Worm (Caenorhabditis elegans) whole organism, L4/young adult: ENCODE measurements around the gene srz-82.
"Not testable (repeated sequence)": the region's sequence is repeated elsewhere in the genome, so short reads cannot be mapped to it uniquely, and the experiment has no call there.

Experiments used
- W03F9.2 ChIP-seq: fragments of 150-350 bp; optimal IDR thresholded peaks from 2 replicates; lab custom pipeline; 2014; ENCODE audit warnings: missing biosample characterization, missing genetic modification characterization
- dao-5 ChIP-seq: sonication (generic microtip); optimal IDR thresholded peaks from 2 replicates; lab custom pipeline; 2016; ENCODE audit warnings: missing genotype, missing genetic modification characterization, moderate library complexity, missing compliant biosample characterization
- him-1 ChIP-seq: sonication (generic microtip); optimal IDR thresholded peaks from 2 replicates; lab custom pipeline; 2016; ENCODE audit warnings: missing genotype, missing genetic modification reagents, missing genetic modification characterization, missing compliant biosample characterization

Gene srz-82

DNA sequence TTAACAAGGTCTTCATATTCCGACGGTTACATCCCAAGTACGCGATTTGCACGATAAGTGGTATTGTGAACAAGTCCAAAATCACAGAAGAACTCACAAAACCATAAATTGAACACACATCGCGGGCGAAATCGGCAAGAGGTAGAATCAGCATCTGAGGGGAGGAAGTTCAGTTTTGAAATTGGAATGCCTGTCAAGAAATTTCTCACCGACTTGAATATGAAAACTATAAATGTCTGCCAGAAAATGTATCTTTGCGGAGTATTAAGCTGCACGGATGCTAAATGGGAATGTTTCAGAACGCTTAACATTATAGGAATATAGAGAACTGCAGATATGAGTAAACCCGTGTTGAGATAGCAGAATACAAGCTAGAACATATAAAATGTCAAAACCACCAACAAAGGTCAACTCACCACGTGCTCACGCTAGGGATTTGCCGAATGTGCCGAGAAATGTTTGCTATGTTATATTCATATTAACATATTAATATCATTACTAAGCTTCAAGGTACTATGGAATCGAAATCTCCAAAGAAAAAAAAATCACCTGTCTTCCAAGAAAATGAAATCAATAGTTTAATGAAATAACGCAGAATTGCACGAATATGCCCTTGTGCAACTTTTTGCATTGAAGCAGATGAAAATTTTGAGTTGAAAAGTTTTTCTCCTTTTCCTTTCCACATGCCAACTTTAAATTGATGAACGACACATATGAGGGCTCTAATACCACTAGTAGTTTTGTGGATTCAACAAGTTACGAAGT lies at the start of gene srz-82:
srz-82 (plus strand) TSS at position 701 of the 765 bp plus-strand sequence.
- TF ChIP-seq dao-5 (tag; lab: Kevin White, UChicago) (no peak), him-1 (tag; lab: Kevin White, UChicago) (no peak), W03F9.2 (tag; lab: Kevin White, UChicago) (no peak)

DNA sequence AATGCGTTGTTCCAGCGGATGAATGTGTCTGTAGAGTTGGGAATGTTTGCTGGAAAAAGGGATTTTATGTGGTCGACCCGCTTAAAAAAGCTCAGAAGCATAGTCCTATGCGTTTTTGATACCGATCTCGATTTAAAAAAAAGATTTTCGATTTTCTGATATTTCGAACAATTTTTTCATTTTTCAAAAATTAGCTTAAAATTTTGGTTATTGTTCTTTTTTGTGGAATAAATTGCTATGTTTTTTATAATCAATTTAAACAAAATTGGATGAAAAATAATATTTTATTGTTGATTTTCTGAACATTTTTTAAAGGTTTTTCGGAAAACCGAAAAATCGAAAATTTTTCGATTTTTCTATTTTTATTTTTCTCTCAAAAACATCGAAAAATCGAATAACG lies 49.3 kb upstream of the srz-82 start, which contains the start of gene C04C3.7:
C04C3.7 (minus strand) TSS at position 101 of the 400 bp plus-strand sequence.
- TF ChIP-seq him-1, dao-5, W03F9.2 (tag; lab: Kevin White, UChicago): not testable (repeated sequence)

DNA sequence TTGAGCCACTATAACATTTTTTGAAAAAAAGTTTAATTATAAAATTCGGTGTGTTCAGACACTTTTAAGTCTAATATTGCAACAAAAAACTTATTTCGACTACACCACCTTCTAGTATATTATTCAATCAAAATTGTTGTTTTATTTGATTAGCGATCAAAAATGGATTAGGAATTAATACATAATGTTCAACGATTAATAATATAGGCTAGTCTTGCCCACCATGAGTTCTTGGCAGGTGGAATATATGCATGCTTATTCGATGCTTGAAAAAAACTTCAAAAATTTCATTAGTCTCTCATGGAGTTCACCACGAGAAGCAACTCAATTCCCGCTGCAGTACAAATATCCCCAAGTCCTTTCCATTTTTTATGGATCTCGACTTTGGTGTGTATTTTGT lies 46.7 kb upstream of the srz-82 start, which contains the start of gene srz-32:
srz-32 (plus strand) TSS at position 301 of the 400 bp plus-strand sequence.
- no peak for TF ChIP-seq him-1 (tag; lab: Kevin White, UChicago)

DNA sequence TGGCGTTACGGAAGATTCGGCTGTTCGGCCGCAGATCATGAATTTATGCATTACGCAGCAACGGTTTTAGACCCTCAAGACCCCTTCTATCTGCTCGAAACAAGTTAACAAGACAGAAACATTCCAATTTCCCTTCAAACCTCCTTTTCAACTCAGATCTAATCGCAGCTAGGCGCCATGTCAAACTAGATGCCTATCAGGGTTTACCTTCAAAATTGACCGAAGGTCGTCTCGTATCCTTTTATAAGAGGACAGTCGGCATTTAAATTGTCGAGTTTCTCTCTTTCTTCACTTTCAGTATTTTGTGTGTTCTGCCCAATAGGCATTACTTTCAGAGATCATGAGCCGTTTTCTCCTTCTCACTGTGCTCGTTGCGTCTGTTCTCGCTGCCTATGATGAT lies 44.7 kb upstream of the srz-82 start, which contains the start of gene grd-13:
grd-13 (plus strand) TSS at position 291 of the 400 bp plus-strand sequence.
- TF ChIP-seq W03F9.2 (tag; lab: Kevin White, UChicago), result no peak

DNA sequence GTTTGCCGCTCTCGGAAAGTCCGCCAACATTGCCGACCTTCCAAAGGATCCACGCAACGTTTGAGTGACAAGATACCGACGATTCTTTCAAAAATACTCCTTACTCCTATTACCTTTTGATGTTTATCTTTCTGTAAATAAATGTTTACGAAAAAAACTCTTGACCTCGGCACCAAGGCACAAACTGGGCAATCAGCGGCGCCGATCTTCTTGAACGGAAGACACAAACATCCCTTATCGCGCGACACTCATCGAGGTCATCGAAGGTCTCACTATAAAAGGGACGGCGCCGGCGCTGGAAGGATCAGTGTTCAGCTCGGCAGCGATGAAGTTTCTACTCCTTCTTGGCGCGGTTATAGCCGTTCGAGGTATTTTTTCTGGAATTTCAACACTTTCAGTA lies 43.3 kb upstream of the srz-82 start, which contains the start of gene grd-3:
grd-3 (plus strand) TSS at position 302 of the 400 bp plus-strand sequence.
- TF ChIP-seq dao-5 (tag; lab: Kevin White, UChicago) (no peak), him-1 (tag; lab: Kevin White, UChicago) (no peak), W03F9.2 (tag; lab: Kevin White, UChicago) (no peak)

DNA sequence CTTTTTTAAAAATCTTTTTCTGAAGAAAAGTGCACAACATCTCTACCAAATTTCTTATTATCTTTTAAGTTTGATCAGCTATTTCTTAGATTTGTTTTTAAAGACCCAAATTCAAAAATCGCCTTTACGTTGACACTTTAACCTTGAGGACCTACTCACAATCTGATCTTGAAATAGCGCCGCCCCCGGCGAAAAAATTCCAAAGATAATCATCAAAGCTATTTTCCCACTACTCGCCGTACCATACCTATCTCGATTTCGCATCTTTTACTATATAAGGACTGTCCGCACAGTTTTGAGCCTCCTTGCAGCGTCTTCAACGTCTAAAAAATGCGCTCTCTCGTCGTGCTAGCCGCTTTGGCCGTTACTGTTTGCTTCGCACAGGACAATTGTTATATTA lies 41.8 kb upstream of the srz-82 start, which contains the start of gene grd-10:
grd-10 (plus strand) TSS at position 208 of the 400 bp plus-strand sequence.
- TF ChIP-seq him-1 (tag; lab: Kevin White, UChicago) (no peak), W03F9.2 (tag; lab: Kevin White, UChicago) (no peak), dao-5 (tag; lab: Kevin White, UChicago) (no peak)

DNA sequence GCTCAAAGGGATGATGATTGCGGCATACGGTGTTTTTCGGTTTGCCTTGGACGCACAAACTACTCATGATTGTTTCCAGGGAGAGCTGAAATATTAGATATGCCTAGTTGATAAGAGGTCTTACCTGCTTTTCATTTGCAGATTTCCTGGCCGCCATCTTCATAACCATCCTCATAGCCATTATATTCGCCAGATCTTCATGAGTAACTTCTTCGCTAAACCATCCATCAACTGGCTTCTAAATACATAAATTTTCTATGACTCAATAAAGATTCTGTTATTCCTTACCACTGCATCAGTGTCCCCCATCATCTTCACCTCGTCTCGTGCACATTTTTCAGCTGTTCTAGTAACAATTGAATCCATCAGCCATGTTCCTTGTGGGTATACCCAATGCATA lies 40.2 kb upstream of the srz-82 start:
- TF ChIP-seq dao-5 (tag; lab: Kevin White, UChicago) (no peak), him-1 (tag; lab: Kevin White, UChicago) (no peak), W03F9.2 (tag; lab: Kevin White, UChicago) (no peak)

DNA sequence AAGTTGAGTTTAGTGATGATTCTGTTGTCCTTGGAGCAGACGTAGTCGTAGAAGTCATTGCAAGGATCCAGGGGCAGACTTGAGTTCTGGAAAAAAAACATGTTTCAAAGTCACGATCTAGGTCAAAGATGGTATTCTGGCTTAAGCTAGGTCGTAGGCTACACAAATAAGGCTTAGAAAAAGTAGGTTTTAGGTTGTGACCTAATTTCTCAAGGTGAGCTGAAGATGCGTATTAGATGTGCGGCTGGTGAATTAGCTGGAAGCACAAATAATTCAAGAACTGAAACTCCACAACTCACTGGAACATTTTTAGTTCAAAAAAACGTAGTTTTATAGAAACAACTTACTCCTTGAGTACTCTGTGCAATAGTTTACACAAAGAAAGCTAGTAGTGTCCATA lies 38.6 kb upstream of the srz-82 start, which contains the start of gene F09D12.2:
F09D12.2 (minus strand) TSS at position 101 of the 400 bp plus-strand sequence.
- TF ChIP-seq W03F9.2 (tag; lab: Kevin White, UChicago) (no peak), dao-5 (tag; lab: Kevin White, UChicago) (no peak)

DNA sequence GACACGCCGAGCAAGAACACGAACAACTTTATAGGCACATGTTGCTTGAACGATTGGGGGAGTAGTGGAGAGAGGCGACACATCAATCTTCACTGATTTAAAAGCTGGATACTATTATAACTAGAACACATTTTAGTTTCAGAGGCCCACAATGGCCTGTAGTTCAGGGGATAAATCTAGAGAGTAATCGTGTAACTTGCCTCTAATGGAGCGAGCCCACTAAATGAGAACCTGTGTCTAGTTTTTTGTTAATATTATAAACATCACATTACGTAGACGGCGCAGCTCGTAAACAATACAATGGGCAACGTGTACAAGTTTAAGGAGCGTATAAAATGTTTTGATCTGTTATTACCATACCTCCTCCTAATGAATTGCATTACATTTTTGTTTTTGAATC lies 38.1 kb upstream of the srz-82 start, which contains the start of gene F58E2.5:
F58E2.5 (plus strand) TSS at position 301 of the 400 bp plus-strand sequence.
- no peak for TF ChIP-seq him-1 (tag; lab: Kevin White, UChicago)
- TF ChIP-seq W03F9.2 (tag; lab: Kevin White, UChicago), result no peak
- no peak for TF ChIP-seq dao-5 (tag; lab: Kevin White, UChicago)

DNA sequence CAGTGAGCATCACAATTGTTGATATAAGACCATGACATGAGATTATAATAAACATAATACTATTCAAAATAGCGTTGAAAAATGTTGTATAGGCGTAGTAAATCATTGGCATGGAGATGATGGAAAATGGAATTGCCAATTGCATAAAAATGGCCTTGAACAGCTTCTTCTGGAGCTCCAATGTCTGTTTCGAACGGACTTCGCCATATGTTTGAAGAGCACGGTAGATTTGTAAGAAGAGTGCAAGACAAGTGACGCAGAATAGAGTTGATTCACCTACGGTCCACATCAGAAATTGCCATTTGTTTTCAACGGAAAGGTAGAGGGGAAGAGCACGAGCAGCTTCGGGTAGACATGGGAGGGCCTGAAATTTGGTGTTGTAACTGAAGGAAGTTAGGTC lies 35.3 kb upstream of the srz-82 start:
- TF ChIP-seq dao-5 (tag; lab: Kevin White, UChicago) (no peak), W03F9.2 (tag; lab: Kevin White, UChicago) (no peak), him-1 (tag; lab: Kevin White, UChicago) (no peak)

DNA sequence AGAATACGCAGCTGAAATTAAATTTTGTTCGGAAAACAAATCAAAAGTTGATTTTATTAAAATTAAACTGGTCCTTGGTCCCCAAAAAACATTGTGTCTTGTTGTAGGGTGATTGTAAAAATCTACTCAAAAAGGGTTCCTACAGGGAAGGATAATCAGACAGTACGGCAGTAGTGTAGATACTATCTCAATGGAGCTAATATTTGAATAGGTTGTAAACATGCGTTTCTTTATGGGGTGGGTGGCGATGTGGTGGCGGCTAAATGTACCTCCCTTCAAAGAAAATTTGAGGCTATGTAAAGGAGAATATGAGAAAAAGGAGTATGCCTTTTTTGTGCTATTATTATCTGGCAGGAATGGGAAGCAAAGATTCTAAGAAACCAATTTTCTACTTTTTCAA lies 30.2 kb upstream of the srz-82 start:
- TF ChIP-seq him-1 (tag; lab: Kevin White, UChicago), result no peak
- TF ChIP-seq W03F9.2 (tag; lab: Kevin White, UChicago), result no peak

DNA sequence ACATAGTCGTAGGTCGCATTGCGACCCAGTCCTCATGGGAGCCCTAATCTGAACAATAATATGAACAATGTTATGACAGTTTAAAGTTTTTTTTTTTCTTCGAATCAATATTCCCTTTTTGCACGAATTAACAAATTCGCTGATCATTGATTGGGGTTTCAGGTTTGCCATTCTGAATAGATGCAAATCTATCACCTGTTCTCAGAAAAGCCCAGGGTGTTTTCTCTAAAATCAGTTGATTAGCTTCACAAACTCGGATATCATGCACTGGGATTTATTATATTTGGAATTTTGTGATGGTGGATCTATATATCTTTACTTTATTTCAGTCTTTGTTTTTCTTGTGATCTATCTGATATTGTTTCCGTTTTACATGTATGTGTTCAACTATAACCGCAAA lies 29.3 kb upstream of the srz-82 start, which contains the start of gene srz-23:
srz-23 (plus strand) TSS at position 263 of the 400 bp plus-strand sequence.
- TF ChIP-seq him-1 (tag; lab: Kevin White, UChicago) (no peak), dao-5 (tag; lab: Kevin White, UChicago) (no peak), W03F9.2 (tag; lab: Kevin White, UChicago) (no peak)

DNA sequence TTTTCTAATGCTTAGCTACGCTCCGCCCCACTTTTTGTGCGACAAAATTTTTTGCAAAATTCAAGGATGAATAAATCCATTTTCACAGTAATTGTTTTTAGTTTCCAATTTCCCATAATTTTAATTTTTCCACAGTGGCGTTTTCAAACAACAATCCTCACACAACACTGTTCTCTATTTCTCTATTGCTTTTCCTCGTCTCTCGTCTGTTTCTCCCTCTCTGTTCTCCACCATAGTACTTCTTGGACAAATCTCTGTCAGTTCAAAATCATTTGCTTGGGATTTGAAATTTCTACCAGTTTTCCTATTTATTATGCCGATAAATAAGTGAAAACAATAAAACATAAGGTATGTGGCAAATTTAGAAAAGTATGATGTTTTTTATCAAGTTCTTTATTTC lies 19.4 kb upstream of the srz-82 start, which contains the start of gene F58E2.4:
F58E2.4 (plus strand) TSS at position 134 of the 400 bp plus-strand sequence.
- no peak for TF ChIP-seq him-1 (tag; lab: Kevin White, UChicago)
- no peak for TF ChIP-seq dao-5 (tag; lab: Kevin White, UChicago)
- TF ChIP-seq W03F9.2 (tag; lab: Kevin White, UChicago), result no peak

DNA sequence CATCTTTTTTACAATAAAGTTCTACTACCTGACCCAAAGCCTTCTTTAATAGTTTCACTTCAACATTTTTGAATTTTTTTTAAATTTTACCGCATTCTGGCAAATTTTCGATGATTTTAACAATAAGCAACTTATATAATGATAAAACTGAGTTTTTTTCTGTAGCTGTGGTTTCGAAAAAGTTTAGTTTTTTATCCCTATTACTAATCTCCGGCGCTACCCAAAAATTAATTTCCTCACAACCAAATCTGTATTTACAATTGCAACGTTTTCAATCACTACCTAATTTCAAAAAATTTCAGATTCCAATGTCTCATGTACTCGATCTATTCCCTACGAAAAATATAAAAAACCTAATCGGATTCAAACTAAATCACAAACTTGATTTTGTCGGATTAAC lies 15.6 kb upstream of the srz-82 start, which contains the start of gene F58E2.3:
F58E2.3 (plus strand) TSS at position 301 of the 400 bp plus-strand sequence.
- TF ChIP-seq dao-5 (tag; lab: Kevin White, UChicago), result no peak
- TF ChIP-seq him-1 (tag; lab: Kevin White, UChicago), result no peak
- no peak for TF ChIP-seq W03F9.2 (tag; lab: Kevin White, UChicago)
